Worm (Caenorhabditis elegans) whole organism, L3 larva: ENCODE results near the gene pros-1.

Experiments used
- R02D3.7 ChIP-seq: fragments of 150-350 bp; optimal IDR thresholded peaks from 2 replicates; lab custom pipeline; 2014; ENCODE audit warnings: missing biosample characterization, missing genetic modification characterization
- egl-27 ChIP-seq: sonication (generic microtip); optimal IDR thresholded peaks from 4 replicates; lab custom pipeline; 2017; ENCODE audit warnings: missing biosample characterization, missing genetic modification reagents, missing genetic modification characterization
- elt-3 ChIP-seq, 3 experiments: fragments of 150-350 bp in 1 of 3; sonication (generic microtip) in 2 of 3; optimal IDR thresholded peaks; 2 replicates in 2 of 3; 4 replicates in 1 of 3; lab custom pipeline; 2014 to 2017; ENCODE audit warnings: missing biosample characterization in 3 of 3, missing genetic modification characterization in 3 of 3
- fos-1 ChIP-seq: fragments of 150-350 bp; optimal IDR thresholded peaks from 2 replicates; lab custom pipeline; 2014; ENCODE audit warnings: missing biosample characterization, missing genetic modification characterization
- jun-1 ChIP-seq: fragments of 150-350 bp; optimal IDR thresholded peaks from 2 replicates; lab custom pipeline; 2014; ENCODE audit warnings: missing biosample characterization, missing genetic modification reagents, missing genetic modification characterization
- lin-15B ChIP-seq: fragments of 150-350 bp; optimal IDR thresholded peaks from 2 replicates; lab custom pipeline; 2014; ENCODE audit warnings: missing biosample characterization, missing genetic modification characterization
- lsy-12 ChIP-seq: sonication (generic microtip); optimal IDR thresholded peaks from 2 replicates; lab custom pipeline; 2016; ENCODE audit warnings: mild to moderate bottlenecking, missing genetic modification characterization, missing compliant biosample characterization
- zag-1 ChIP-seq: fragments of 150-350 bp; optimal IDR thresholded peaks from 2 replicates; lab custom pipeline; 2014; ENCODE audit warnings: missing biosample characterization, missing genetic modification characterization

DNA sequence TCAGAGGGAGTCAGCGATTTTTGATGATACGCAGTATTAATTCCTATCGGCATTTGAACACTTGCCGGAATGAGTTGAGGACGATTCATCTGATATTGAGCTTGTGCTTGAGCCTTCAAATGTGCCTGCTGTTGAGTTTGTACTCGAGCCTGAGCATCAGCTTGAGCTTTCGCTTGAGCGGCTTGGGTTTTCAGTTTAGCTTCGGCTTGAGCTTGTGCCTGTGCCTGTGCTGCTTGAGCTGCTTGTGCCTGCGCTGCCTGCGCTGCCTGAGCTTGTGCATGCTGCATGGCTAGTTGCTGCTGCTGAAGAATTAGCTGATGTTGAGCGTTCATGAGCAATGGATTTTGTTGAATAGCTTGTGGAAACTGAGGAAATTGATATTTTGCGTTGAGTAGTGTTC, 48.8 kb downstream of the pros-1 start:
- TF ChIP-seq fos-1 (tag; lab: Kevin White, UChicago) (no peak), lsy-12 (tag; lab: Kevin White, UChicago) (no peak), lin-15B (tag; lab: Kevin White, UChicago) (no peak), elt-3 (tag; optimal IDR thresholded peaks at IDR 0.05; lab: Kevin White, UChicago) (no peak), jun-1 (tag; lab: Kevin White, UChicago) (no peak), zag-1 (tag; lab: Kevin White, UChicago) (no peak), R02D3.7 (tag; lab: Kevin White, UChicago) (no peak), egl-27 (tag; lab: Kevin White, UChicago) (no peak)
